Worm (Caenorhabditis elegans) whole organism, L1 larva: ENCODE data around the gene unc-86.

Source experiments
- ama-1 ChIP-seq: fragments of 150-350 bp; optimal IDR thresholded peaks from 2 replicates; lab custom pipeline; 2014
- egl-27 ChIP-seq, 2 experiments: fragments of 150-350 bp in 1 of 2; sonication (generic microtip); optimal IDR thresholded peaks; 3 replicates each; lab custom pipeline; 2017 to 2018; ENCODE audit warnings: missing biosample characterization in 2 of 2, missing genetic modification characterization in 2 of 2, missing genetic modification reagents in 2 of 2
- fos-1 ChIP-seq: fragments of 150-350 bp; optimal IDR thresholded peaks from 2 replicates; lab custom pipeline; 2014; ENCODE audit warnings: missing biosample characterization, missing genetic modification characterization
- lin-15B ChIP-seq: fragments of 150-350 bp; sonication (generic microtip); optimal IDR thresholded peaks from 3 replicates; lab custom pipeline; 2014; ENCODE audit warnings: missing biosample characterization, missing genetic modification characterization
- lir-3 ChIP-seq: sonication (generic microtip); optimal IDR thresholded peaks from 2 replicates; lab custom pipeline; 2016; ENCODE audit warnings: mild to moderate bottlenecking, missing genetic modification characterization, moderate library complexity, missing compliant biosample characterization; ENCODE audit not compliant: poor library complexity
- tbx-2 ChIP-seq: sonication (generic microtip); optimal IDR thresholded peaks from 2 replicates; lab custom pipeline; 2016; ENCODE audit warnings: missing genetic modification characterization, missing compliant biosample characterization
- tlp-1 ChIP-seq: fragments of 150-350 bp; optimal IDR thresholded peaks from 2 replicates; lab custom pipeline; 2014; ENCODE audit warnings: missing biosample characterization, missing genetic modification characterization

DNA sequence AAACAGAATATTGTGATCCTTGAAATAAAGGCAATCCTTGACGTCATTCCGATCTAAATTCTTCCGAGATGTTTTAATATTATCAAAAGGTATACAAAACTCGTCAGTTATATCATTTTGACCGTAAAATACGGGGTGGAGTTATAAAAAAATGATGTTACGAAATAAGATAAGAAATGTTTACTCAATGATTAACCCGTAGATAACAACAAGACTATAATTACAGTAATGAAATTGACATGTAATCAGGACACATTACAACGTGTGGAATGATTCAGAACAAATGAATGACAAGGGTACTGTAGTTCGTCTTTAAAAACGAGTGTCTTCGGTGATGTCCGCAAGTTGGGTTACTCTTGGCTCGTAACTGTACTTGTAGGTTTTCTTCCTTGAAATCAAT is 21.7 kb upstream of the unc-86 start, which contains the start of gene tsp-2:
- TF ChIP-seq ama-1 (lab: Kevin White, UChicago): no peak
- TF ChIP-seq lir-3 (tag; lab: Kevin White, UChicago): no peak
- TF ChIP-seq tlp-1 (tag; lab: Kevin White, UChicago): no peak
- TF ChIP-seq tbx-2 (tag; lab: Kevin White, UChicago): no peak
- TF ChIP-seq fos-1: no peak
- no peak for TF ChIP-seq egl-27 (tag; optimal IDR thresholded peaks at IDR 0.05; lab: Kevin White, UChicago)
- no peak for TF ChIP-seq lin-15B (tag; lab: Kevin White, UChicago)
